Worm (Caenorhabditis elegans) whole organism, early embryonic: ENCODE data around the gene ZK1240.8.

Source experiments
- B0310.2 ChIP-seq: sonication (generic microtip); optimal IDR thresholded peaks from 2 replicates; lab custom pipeline; 2016; ENCODE audit warnings: mild to moderate bottlenecking, missing genetic modification characterization, missing compliant biosample characterization
- aly-1 ChIP-seq: sonication (generic microtip); optimal IDR thresholded peaks from 2 replicates; lab custom pipeline; 2016; ENCODE audit warnings: missing genetic modification characterization, missing compliant biosample characterization
- ama-1 ChIP-seq: fragments of 150-350 bp; optimal IDR thresholded peaks from 2 replicates; lab custom pipeline; 2014
- flt-1 ChIP-seq: fragments of 200-800 bp; sonication (Bioruptor generic); IDR thresholded peaks from 2 replicates; pipeline ENCODE4 v1.3.6; 2022; ENCODE audit warnings: missing genetic modification characterization, missing compliant biosample characterization
- hmbx-1 ChIP-seq: sonication (generic microtip); optimal IDR thresholded peaks from 2 replicates; lab custom pipeline; 2016; ENCODE audit warnings: mild to moderate bottlenecking, missing genetic modification characterization, missing compliant biosample characterization
- hmg-4 ChIP-seq: fragments of 200-800 bp; sonication (Bioruptor generic); optimal IDR thresholded peaks from 2 replicates; lab custom pipeline; 2018; ENCODE audit warnings: mild to moderate bottlenecking, missing genetic modification characterization, missing compliant biosample characterization
- scrt-1 ChIP-seq: fragments of 200-800 bp; sonication (Bioruptor generic); IDR thresholded peaks from 2 replicates; pipeline ENCODE4 v1.3.6; 2022; ENCODE audit warnings: missing genetic modification characterization, missing compliant biosample characterization
- sea-1 ChIP-seq: fragments of 200-800 bp; sonication (Bioruptor generic); conservative IDR thresholded peaks from 2 replicates; pipeline ENCODE4 v1.3.6; 2022; ENCODE audit warnings: missing genetic modification characterization, missing compliant biosample characterization
- tbx-11 ChIP-seq: fragments of 200-800 bp; sonication (Bioruptor generic); IDR thresholded peaks from 2 replicates; pipeline ENCODE4 v1.3.6; 2022; ENCODE audit warnings: missing genetic modification characterization, missing compliant biosample characterization
- tbx-37 ChIP-seq: fragments of 200-800 bp; sonication (Bioruptor generic); conservative IDR thresholded peaks from 2 replicates; pipeline ENCODE4 v1.3.6; 2022; ENCODE audit warnings: missing genetic modification reagents, missing genetic modification characterization, missing compliant biosample characterization
- tra-4 ChIP-seq: sonication (generic microtip); optimal IDR thresholded peaks from 2 replicates; lab custom pipeline; 2017; ENCODE audit warnings: missing genetic modification characterization, missing compliant biosample characterization

ce11 chrII:2342004-2342479 is 13.2 kb upstream of the ZK1240.8 start, which contains the start of gene F43C11.6:
- TF ChIP-seq ama-1 (lab: Kevin White, UChicago) (no peak), hmbx-1 (no peak), tbx-37 (GFP tag; lab: Robert Waterston, UW) (no peak), B0310.2 (tag; lab: Kevin White, UChicago) (no peak), tbx-11 (GFP tag; lab: Robert Waterston, UW) (no peak), aly-1 (tag; lab: Kevin White, UChicago) (no peak), flt-1 (GFP tag; lab: Robert Waterston, UW) (no peak), tra-4 (tag; lab: Kevin White, UChicago) (no peak), sea-1 (GFP tag; lab: Robert Waterston, UW) (no peak), hmg-4 (no peak), scrt-1 (GFP tag; lab: Robert Waterston, UW) (no peak)
